Fruit fly (Drosophila melanogaster): ENCODE results near the gene CG16772.

The CG16772 gene

DNA sequence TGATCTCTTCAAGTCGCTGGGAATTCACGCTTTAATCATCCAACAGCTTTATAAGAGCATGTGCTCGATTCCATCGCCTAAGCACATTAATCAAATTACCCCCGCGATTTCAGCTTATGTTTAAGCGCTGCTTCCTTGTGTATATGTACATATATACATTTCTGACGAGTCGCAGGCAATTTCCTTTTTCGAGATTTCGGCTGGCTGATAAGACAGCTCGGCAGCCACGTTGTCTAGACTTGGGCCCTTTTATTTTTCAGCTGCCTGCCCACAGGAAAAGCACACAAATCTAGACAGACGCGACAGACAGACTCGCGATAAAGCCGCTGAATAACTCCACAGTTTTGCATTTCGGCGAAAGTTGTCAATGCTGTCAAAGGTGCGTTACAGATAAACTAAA lies 20.0 kb upstream of the CG16772 start:
- TF ChIP-seq Hr96 (GFP tag; optimal IDR thresholded peaks at IDR 0.05), result no peak
- no peak for TF ChIP-seq Crg-1 (GFP tag; optimal IDR thresholded peaks at IDR 0.05)
- no peak for TF ChIP-seq toe (GFP tag; optimal IDR thresholded peaks at IDR 0.05)

DNA sequence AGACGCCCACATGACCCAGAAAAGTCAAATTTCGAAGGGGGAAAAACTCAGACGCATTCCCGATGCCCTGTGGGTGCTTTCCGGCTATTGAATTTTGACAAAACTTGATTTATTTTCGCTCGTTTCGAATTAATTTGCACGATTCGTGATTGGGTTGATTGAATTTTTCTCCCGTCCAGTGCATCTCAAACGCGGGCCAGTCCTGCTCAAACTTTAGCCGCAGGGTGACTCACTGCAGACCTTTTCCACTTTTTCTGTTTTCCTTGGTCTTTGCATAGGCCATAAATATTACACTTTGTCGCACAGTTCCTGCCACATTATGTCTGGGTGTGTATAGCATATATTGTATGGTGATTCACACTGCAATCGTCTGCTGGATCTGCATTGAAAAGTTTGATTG lies 19.4 kb upstream of the CG16772 start:
- TF ChIP-seq pad (GFP tag; optimal IDR thresholded peaks at IDR 0.05), result no peak
- no peak for TF ChIP-seq cic (GFP tag; optimal IDR thresholded peaks at IDR 0.05)
- TF ChIP-seq Mnt (GFP tag; optimal IDR thresholded peaks at IDR 0.05), result no peak
- no peak for TF ChIP-seq CG14711 (tag; optimal IDR thresholded peaks at IDR 0.05)
- no peak for TF ChIP-seq kay (GFP tag; ENCODE audit: borderline replicate concordance)

dm6 chr2L:19944309-19945172 lies 17.9 kb upstream of the CG16772 start:
- no peak for TF ChIP-seq CG12768 (GFP tag; optimal IDR thresholded peaks at IDR 0.05)
- no peak for TF ChIP-seq cic (GFP tag; optimal IDR thresholded peaks at IDR 0.05)
- TF ChIP-seq pad (GFP tag; optimal IDR thresholded peaks at IDR 0.05), result no peak

- no peak for TF ChIP-seq ovo (GFP tag; optimal IDR thresholded peaks at IDR 0.05)
Observed at dm6 chr2L:19947992-19948524, 14.4 kb upstream of the CG16772 start.

dm6 chr2L:19949600-19949999 lies 12.9 kb upstream of the CG16772 start:
- TF ChIP-seq toe (GFP tag; optimal IDR thresholded peaks at IDR 0.05), result no peak

dm6 chr2L:19951543-19952163 lies 10.8 kb upstream of the CG16772 start:
- TF ChIP-seq CG7045 (GFP tag; optimal IDR thresholded peaks at IDR 0.05) (no peak), CG14711 (tag; optimal IDR thresholded peaks at IDR 0.05) (no peak), CG1620 (GFP tag; optimal IDR thresholded peaks at IDR 0.05) (no peak), pad (GFP tag; optimal IDR thresholded peaks at IDR 0.05) (peak; percentile 39), bab1 (GFP tag; optimal IDR thresholded peaks at IDR 0.05) (no peak), cic (GFP tag; optimal IDR thresholded peaks at IDR 0.05) (no peak)

- no peak for TF ChIP-seq CG1620 (GFP tag; optimal IDR thresholded peaks at IDR 0.05)
- TF ChIP-seq bab1 (GFP tag; optimal IDR thresholded peaks at IDR 0.05), result no peak
- no peak for TF ChIP-seq CG14711 (tag; optimal IDR thresholded peaks at IDR 0.05)
- TF ChIP-seq CG5204 (GFP tag; optimal IDR thresholded peaks at IDR 0.05), result no peak
- no peak for TF ChIP-seq Hr96 (GFP tag; optimal IDR thresholded peaks at IDR 0.05)
- TF ChIP-seq CG33017 (tag; optimal IDR thresholded peaks at IDR 0.05), result no peak
- TF ChIP-seq Mnt (GFP tag; optimal IDR thresholded peaks at IDR 0.05), result no peak
- TF ChIP-seq CG7101 (tag; optimal IDR thresholded peaks at IDR 0.05), result no peak
- TF ChIP-seq CG11617 (GFP tag; optimal IDR thresholded peaks at IDR 0.05), result no peak
- TF ChIP-seq kay (GFP tag; ENCODE audit: borderline replicate concordance), result no peak
Observed at dm6 chr2L:19952221-19952620, 10.3 kb upstream of the CG16772 start.

- TF ChIP-seq bab1 (GFP tag; optimal IDR thresholded peaks at IDR 0.05) (peak; percentile 20), CG7101 (tag; optimal IDR thresholded peaks at IDR 0.05) (no peak), ovo (GFP tag; optimal IDR thresholded peaks at IDR 0.05) (peak; percentile 48), tj (GFP tag; optimal IDR thresholded peaks at IDR 0.05) (no peak)
Observed at dm6 chr2L:19958520-19959161, 3.8 kb upstream of the CG16772 start, which contains the start of gene COX4. Gene COX4, plus strand, starts transcription at chr2L:19958713.

DNA sequence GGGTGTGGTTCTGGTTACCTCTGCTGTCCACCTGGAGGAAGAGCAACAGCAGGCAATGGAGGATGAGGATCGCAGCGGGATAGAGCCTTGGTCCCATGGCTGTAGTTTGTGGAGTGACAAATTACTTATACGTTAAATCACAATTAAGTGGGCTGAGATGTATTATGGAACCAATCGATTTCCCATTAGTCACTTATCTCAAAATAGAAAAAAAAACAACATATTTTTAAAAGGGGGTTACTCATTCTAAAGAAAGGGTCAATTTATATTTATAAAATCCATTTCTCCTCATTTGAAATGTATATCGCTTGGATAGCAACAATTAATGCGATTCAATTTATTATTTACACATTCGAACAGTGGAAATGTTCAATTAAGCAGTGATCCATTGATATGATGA lies 1.5 kb upstream of the CG16772 start, which contains the start of gene CG34051:
Gene CG34051, minus strand, starts transcription at position 101 of the 400 bp plus-strand sequence.
- no peak for TF ChIP-seq CG5204 (GFP tag; optimal IDR thresholded peaks at IDR 0.05)
- no peak for TF ChIP-seq CG12768 (GFP tag; optimal IDR thresholded peaks at IDR 0.05)
- TF ChIP-seq bab1 (GFP tag; optimal IDR thresholded peaks at IDR 0.05), result no peak
- TF ChIP-seq CG11617 (GFP tag; optimal IDR thresholded peaks at IDR 0.05), result no peak
- no peak for TF ChIP-seq Crg-1 (GFP tag; optimal IDR thresholded peaks at IDR 0.05)
- TF ChIP-seq cnc (optimal IDR thresholded peaks at IDR 0.05), result no peak
- no peak for TF ChIP-seq CG1620 (GFP tag; optimal IDR thresholded peaks at IDR 0.05)
- no peak for TF ChIP-seq CG14711 (tag; optimal IDR thresholded peaks at IDR 0.05)
- TF ChIP-seq toe (GFP tag; optimal IDR thresholded peaks at IDR 0.05), result no peak
- no peak for TF ChIP-seq ovo (GFP tag; optimal IDR thresholded peaks at IDR 0.05)
- no peak for TF ChIP-seq kay (GFP tag; ENCODE audit: borderline replicate concordance)
- TF ChIP-seq Hr96 (GFP tag; optimal IDR thresholded peaks at IDR 0.05), result no peak
- TF ChIP-seq CG33017 (tag; optimal IDR thresholded peaks at IDR 0.05), result no peak
- no peak for TF ChIP-seq tj (GFP tag; optimal IDR thresholded peaks at IDR 0.05)
- no peak for TF ChIP-seq CG7045 (GFP tag; optimal IDR thresholded peaks at IDR 0.05)
- TF ChIP-seq pad (GFP tag; optimal IDR thresholded peaks at IDR 0.05), result no peak
- no peak for TF ChIP-seq Mnt (GFP tag; optimal IDR thresholded peaks at IDR 0.05)
- TF ChIP-seq Clk (GFP tag; optimal IDR thresholded peaks at IDR 0.05), result no peak
- TF ChIP-seq CG7101 (tag; optimal IDR thresholded peaks at IDR 0.05), result no peak
